Fruit fly (Drosophila melanogaster): ENCODE data around the gene ATPsynCF6.

DNA sequence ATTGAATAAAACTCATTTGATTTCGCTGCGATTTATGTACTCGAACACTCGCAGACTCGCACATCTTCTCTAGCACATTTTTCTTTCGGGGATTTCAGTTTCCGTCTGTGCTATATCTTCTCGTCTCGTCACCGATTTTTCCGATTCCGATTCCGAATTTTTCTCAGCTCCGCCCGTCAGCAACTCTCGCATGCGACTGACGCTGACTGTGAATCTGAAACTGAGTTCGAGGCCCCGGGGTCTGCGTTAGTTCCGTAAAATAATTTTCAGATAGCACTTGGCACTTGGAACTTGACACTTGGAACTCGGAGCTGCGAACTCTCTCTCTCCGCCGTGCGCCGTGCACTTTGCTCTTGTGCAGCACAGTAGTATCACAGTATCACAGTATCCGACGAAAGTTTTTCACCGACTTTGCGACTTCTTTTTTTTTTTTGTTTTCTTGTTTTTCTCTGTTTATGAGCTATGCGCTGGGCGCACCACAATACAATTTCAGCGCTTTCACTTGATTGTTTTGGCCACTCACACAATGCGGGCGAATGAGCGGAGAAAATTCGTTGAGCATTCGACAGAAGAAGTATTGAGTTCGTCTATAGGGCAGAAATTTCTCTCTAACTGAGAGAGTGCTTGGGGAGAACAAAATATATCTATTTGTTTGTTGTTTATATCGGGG is 28.9 kb upstream of the ATPsynCF6 start, which contains the start of gene CG4393:
- TF ChIP-seq CG5204 (GFP tag; optimal IDR thresholded peaks at IDR 0.05) (peak; percentile 51), pad (GFP tag; optimal IDR thresholded peaks at IDR 0.05) (no peak)

Measured in whole organism, adult.